1 worm cellular context compared by ENCODE assay signal in genomic region chrX:7233127-7234073, ce11.
TF ChIP-seq lines count a peak whose summit lies in the region.

No protein-coding gene starts in this region.

TF ChIP-seq in whole organism, L1 larva, 84 proteins besides CTCF, POLR2A, EP300 and RAD21 (continued from another document):
- TF ChIP-seq rnt-1 (tag; optimal IDR thresholded peaks at IDR 0.05; lab: Kevin White, UChicago) (no peak), C16A3.4 (tag; optimal IDR thresholded peaks at IDR 0.05; lab: Kevin White, UChicago) (no peak), sox-4 (tag; optimal IDR thresholded peaks at IDR 0.05; lab: Kevin White, UChicago) (no peak), xbp-1 (tag; optimal IDR thresholded peaks at IDR 0.05; lab: Kevin White, UChicago) (peak; percentile 34), ztf-4 (tag; optimal IDR thresholded peaks at IDR 0.05; lab: Kevin White, UChicago) (no peak), lin-35 (GFP tag; optimal IDR thresholded peaks at IDR 0.05; lab: Kevin White, UChicago) (peak in 1 of 2 experiments; percentile 9), dpl-1 (GFP tag; optimal IDR thresholded peaks at IDR 0.05; lab: Kevin White, UChicago) (no peak), C04F5.9 (tag; optimal IDR thresholded peaks at IDR 0.05; lab: Kevin White, UChicago) (no peak), mep-1 (tag; optimal IDR thresholded peaks at IDR 0.05; lab: Kevin White, UChicago) (peak; percentile 1), lin-14 (GFP tag; optimal IDR thresholded peaks at IDR 0.05; lab: Kevin White, UChicago) (peak; percentile 38), ceh-90 (tag; optimal IDR thresholded peaks at IDR 0.05; lab: Kevin White, UChicago) (no peak), Y116A8C.19 (tag; optimal IDR thresholded peaks at IDR 0.05; lab: Kevin White, UChicago; ENCODE audit: borderline replicate concordance) (no peak)
